Fruit fly (Drosophila melanogaster) whole organism, wandering third instar larva: Measurements from ENCODE around the gene CycJ.

Experiments used
- Abd-B ChIP-seq: fragments of >200 bp; optimal IDR thresholded peaks from 2 replicates; lab custom pipeline; 2017; ENCODE audit warnings: missing biosample characterization, missing genetic modification characterization
- CrebA ChIP-seq: fragments of 200-800 bp; sonication (Bioruptor generic); optimal IDR thresholded peaks from 2 replicates; lab custom pipeline; 2016; ENCODE audit warnings: missing biosample characterization, mild to moderate bottlenecking, missing genetic modification characterization, borderline replicate concordance
- Dfd ChIP-seq: fragments of >200 bp; optimal IDR thresholded peaks from 2 replicates; lab custom pipeline; 2017; ENCODE audit warnings: missing biosample characterization, missing genetic modification characterization
- Hr78 ChIP-seq: fragments of >200 bp; optimal IDR thresholded peaks from 2 replicates; lab custom pipeline; 2017; ENCODE audit warnings: missing biosample characterization, missing genetic modification characterization
- OdsH ChIP-seq: fragments of 200-800 bp; sonication (Bioruptor generic); optimal IDR thresholded peaks from 2 replicates; lab custom pipeline; 2016; ENCODE audit warnings: missing biosample characterization, mild to moderate bottlenecking, missing genetic modification characterization
- dl ChIP-seq, 2 experiments: fragments of 175-275, 200-275 bp in 1 of 2; fragments of 200-275 bp in 1 of 2; sonication (Bioruptor generic); optimal IDR thresholded peaks; lab custom pipeline; 2018; ENCODE audit warnings: mild to moderate bottlenecking in 2 of 2, missing biosample characterization in 2 of 2, missing genetic modification characterization in 2 of 2, moderate library complexity in 2 of 2; ENCODE audit not compliant: partially characterized antibody in 2 of 2, insufficient read depth in 1 of 2
- pan ChIP-seq: fragments of >200 bp; optimal IDR thresholded peaks from 2 replicates; lab custom pipeline; 2017
- sage ChIP-seq: fragments of 200-800 bp; sonication (Bioruptor generic); optimal IDR thresholded peaks from 2 replicates; lab custom pipeline; 2016; ENCODE audit warnings: missing biosample characterization, mild to moderate bottlenecking, missing genetic modification characterization
- usp ChIP-seq: fragments of >200 bp; optimal IDR thresholded peaks from 2 replicates; lab custom pipeline; 2017; ENCODE audit warnings: missing biosample characterization, missing genetic modification characterization
- woc ChIP-seq: sonication (Bioruptor generic); optimal IDR thresholded peaks from 2 replicates; lab custom pipeline; 2016; ENCODE audit warnings: missing biosample characterization, mild to moderate bottlenecking, missing genetic modification characterization

DNA sequence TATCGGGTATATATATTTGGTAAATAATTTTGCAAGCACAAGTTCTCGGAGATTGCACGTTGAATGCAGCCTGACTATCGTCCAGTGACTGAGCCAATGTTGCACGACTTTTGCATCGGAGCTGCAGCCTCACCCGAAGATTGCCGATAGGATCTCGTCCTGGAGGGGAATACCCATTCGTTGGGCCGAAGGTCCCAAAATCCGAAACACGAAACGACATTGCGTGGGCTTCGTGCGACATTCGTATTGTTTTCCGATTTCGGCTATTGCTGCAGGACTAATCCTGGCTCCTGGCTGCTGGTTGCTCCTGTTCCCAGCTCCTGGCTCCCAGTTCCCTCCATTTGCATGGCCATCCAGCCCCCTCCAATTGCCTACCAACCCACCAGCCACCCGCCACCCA, 41.4 kb upstream of the CycJ start, which contains the start of gene sty:
- TF ChIP-seq OdsH (GFP tag; lab: Kevin White, UChicago) (no peak), CrebA (GFP tag; lab: Kevin White, UChicago) (no peak), Abd-B (GFP tag; lab: Kevin White, UChicago) (no peak), dl (GFP tag; optimal IDR thresholded peaks at IDR 0.05; lab: Kevin White, UChicago; ENCODE audit: insufficient read depth in 1 of 2, partially characterized antibody in 2 of 2) (no peak), Dfd (GFP tag; lab: Kevin White, UChicago) (no peak), Hr78 (GFP tag; lab: Kevin White, UChicago) (no peak), woc (GFP tag; lab: Kevin White, UChicago) (no peak), sage (GFP tag; lab: Kevin White, UChicago) (no peak), pan (lab: Kevin White, UChicago) (no peak), usp (GFP tag; lab: Kevin White, UChicago) (no peak)
